Fruit fly (Drosophila melanogaster): ENCODE data around the gene r-cup.

Gene r-cup

DNA sequence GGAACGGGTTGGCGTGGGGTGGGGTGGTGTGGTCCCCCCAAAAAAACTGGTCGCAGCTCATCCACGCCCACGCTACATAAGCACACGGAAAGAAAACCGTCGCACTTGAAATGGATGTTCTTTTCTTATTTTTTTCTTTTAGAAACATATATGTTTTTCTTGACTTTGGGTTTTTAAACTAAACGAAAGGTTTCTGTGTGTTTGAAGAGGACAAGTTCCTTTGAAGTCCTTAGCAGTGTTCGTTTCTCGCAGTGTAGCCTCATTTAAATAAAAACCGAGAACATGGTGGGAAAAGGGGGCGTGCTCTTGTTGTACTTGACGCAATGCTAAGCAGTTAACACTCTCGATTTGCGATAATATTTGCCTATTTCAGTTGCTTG is 48.6 kb upstream of the r-cup start (continued):
- TF ChIP-seq CG3919 (GFP tag; optimal IDR thresholded peaks at IDR 0.05), result peak; percentile 66
- peak; percentile 31 for TF ChIP-seq vri (GFP tag; optimal IDR thresholded peaks at IDR 0.05)
- TF ChIP-seq salr (GFP tag; optimal IDR thresholded peaks at IDR 0.05), result peak; percentile 11 to 26
- peak; percentile 47 for TF ChIP-seq dsx (GFP tag; optimal IDR thresholded peaks at IDR 0.05; ENCODE audit: poor library complexity, severe bottlenecking)
- TF ChIP-seq Lpt (GFP tag; optimal IDR thresholded peaks at IDR 0.05), result peak; percentile 76
- TF ChIP-seq pdm3 (GFP tag; optimal IDR thresholded peaks at IDR 0.05), result peak; percentile 68
- TF ChIP-seq Met (GFP tag; optimal IDR thresholded peaks at IDR 0.05), result peak; percentile 78
- TF ChIP-seq CG11294 (GFP tag; IDR thresholded peaks at IDR 0.05), result peak; percentile 63
- TF ChIP-seq Gug (GFP tag; IDR thresholded peaks at IDR 0.05), result peak; percentile 57
- peak; percentile 61 for TF ChIP-seq CG10631 (GFP tag; optimal IDR thresholded peaks at IDR 0.05)
- TF ChIP-seq fd85E (GFP tag; optimal IDR thresholded peaks at IDR 0.05), result no peak
- TF ChIP-seq CG8632 (GFP tag; optimal IDR thresholded peaks at IDR 0.05), result peak; percentile 32
- TF ChIP-seq Ets96B (tag; optimal IDR thresholded peaks at IDR 0.05), result peak; percentile 47

DNA sequence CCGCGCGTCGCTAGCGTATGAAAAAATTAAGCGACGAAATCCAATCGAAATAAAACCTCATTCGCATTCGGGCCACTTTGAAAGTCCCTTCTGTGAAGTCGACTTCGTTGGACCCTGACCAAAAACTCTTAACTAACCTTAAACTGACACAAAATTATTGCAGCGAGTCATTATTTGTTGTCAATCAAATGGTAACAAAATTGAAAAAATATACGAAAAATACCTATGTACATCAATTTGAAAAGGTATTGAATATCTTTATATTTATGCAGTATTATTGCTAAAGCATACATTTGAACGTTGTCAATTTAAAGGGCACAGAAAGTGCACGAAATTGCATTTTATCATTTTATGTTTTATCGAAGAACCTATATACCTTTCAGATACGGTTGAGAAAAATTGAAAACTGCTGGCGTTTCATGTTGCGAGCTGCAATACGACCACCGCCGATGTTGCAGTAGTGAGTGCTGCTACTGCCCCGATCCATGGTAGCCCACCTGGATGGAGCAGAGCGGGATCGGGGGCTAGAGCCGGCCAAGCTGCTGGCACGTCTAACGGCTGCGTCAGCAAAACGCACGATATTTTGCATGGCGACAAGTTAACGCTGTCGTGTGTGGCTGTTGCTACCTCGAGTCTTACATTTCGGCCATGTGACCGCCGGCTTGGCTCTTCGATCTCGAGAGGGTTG is 48.1 kb upstream of the r-cup start:
- peak; percentile 42 for TF ChIP-seq CG10631 (GFP tag; optimal IDR thresholded peaks at IDR 0.05)
- 0 out of 2 replicates have a peak, but pooled peaks have one; percentile 21 for TF ChIP-seq Gug (GFP tag; IDR thresholded peaks at IDR 0.05)
- TF ChIP-seq CG4318 (GFP tag; optimal IDR thresholded peaks at IDR 0.05), result peak; percentile 75
- peak; percentile 65 for TF ChIP-seq svp (GFP tag)
- TF ChIP-seq esn (GFP tag; optimal IDR thresholded peaks at IDR 0.05), result peak; percentile 55
- TF ChIP-seq CG8632 (GFP tag; optimal IDR thresholded peaks at IDR 0.05), result peak; percentile 47
- peak; percentile 89 for TF ChIP-seq CG32006 (GFP tag; optimal IDR thresholded peaks at IDR 0.05)
- TF ChIP-seq spab (GFP tag; optimal IDR thresholded peaks at IDR 0.05), result no peak
- peak; percentile 8 for TF ChIP-seq CG7368 (GFP tag; optimal IDR thresholded peaks at IDR 0.05)
- TF ChIP-seq Met (GFP tag; optimal IDR thresholded peaks at IDR 0.05), result peak; percentile 64
- TF ChIP-seq Eip75B (GFP tag; optimal IDR thresholded peaks at IDR 0.05), result peak; percentile 9
- peak; percentile 62 for TF ChIP-seq achi (GFP tag; optimal IDR thresholded peaks at IDR 0.05)
- TF ChIP-seq CG3919 (GFP tag; optimal IDR thresholded peaks at IDR 0.05), result peak; percentile 53
- peak; percentile 18 for TF ChIP-seq CG8319 (GFP tag; optimal IDR thresholded peaks at IDR 0.05)
- peak; percentile 46; the same call in 1 of the 3 replicates for TF ChIP-seq eg (GFP tag; IDR thresholded peaks at IDR 0.05)
- TF ChIP-seq Hr38 (GFP tag; optimal IDR thresholded peaks at IDR 0.05), result no peak
- peak; percentile 79 for TF ChIP-seq Hr4 (GFP tag; optimal IDR thresholded peaks at IDR 0.05)
- peak; percentile 93 for TF ChIP-seq Eip78C (GFP tag)
- TF ChIP-seq CG3032 (tag; optimal IDR thresholded peaks at IDR 0.05), result peak; percentile 42
- TF ChIP-seq CG6808 (GFP tag; optimal IDR thresholded peaks at IDR 0.05), result no peak
- TF ChIP-seq net (GFP tag; optimal IDR thresholded peaks at IDR 0.05), result peak; percentile 29
- peak; percentile 24 for TF ChIP-seq cyc (GFP tag; optimal IDR thresholded peaks at IDR 0.05)
- peak; percentile 53 for TF ChIP-seq Ets21C (GFP tag; optimal IDR thresholded peaks at IDR 0.05)
- peak; percentile 68 for TF ChIP-seq CG6276 (GFP tag; optimal IDR thresholded peaks at IDR 0.05)
- peak; percentile 56 for TF ChIP-seq acj6 (GFP tag; optimal IDR thresholded peaks at IDR 0.05)
- TF ChIP-seq topi (GFP tag; optimal IDR thresholded peaks at IDR 0.05), result peak; percentile 47
- TF ChIP-seq Eip93F (GFP tag; optimal IDR thresholded peaks at IDR 0.05), result no peak
- TF ChIP-seq Blimp-1 (GFP tag; optimal IDR thresholded peaks at IDR 0.05), result no peak
- peak; percentile 49 for TF ChIP-seq CG34406 (GFP tag; optimal IDR thresholded peaks at IDR 0.05)
- TF ChIP-seq CG11762 (GFP tag; optimal IDR thresholded peaks at IDR 0.05; ENCODE audit: insufficient read depth), result peak; percentile 20
- peak; percentile 66 for TF ChIP-seq OdsH (GFP tag; optimal IDR thresholded peaks at IDR 0.05)
- TF ChIP-seq Hr39 (GFP tag; optimal IDR thresholded peaks at IDR 0.05), result peak; percentile 67
- no peak for TF ChIP-seq CG11902 (GFP tag; optimal IDR thresholded peaks at IDR 0.05)
- peak; percentile 47 for TF ChIP-seq CG6792 (GFP tag; optimal IDR thresholded peaks at IDR 0.05)
- TF ChIP-seq Sox14 (GFP tag; optimal IDR thresholded peaks at IDR 0.05), result peak; percentile 60
- no peak for TF ChIP-seq CG1621 (tag; optimal IDR thresholded peaks at IDR 0.05)
- peak; percentile 63 for TF ChIP-seq lz (GFP tag; optimal IDR thresholded peaks at IDR 0.05)
- TF ChIP-seq dsx (GFP tag; optimal IDR thresholded peaks at IDR 0.05; ENCODE audit: poor library complexity, severe bottlenecking), result no peak
- no peak for TF ChIP-seq fkh (GFP tag; optimal IDR thresholded peaks at IDR 0.05)
- peak; percentile 23 for TF ChIP-seq Lpt (GFP tag; optimal IDR thresholded peaks at IDR 0.05)
- TF ChIP-seq CG8119 (GFP tag; IDR thresholded peaks at IDR 0.05), result peak; percentile 73
- TF ChIP-seq CG11294 (GFP tag; IDR thresholded peaks at IDR 0.05), result no peak
- peak; percentile 67 for TF ChIP-seq pdm3 (GFP tag; optimal IDR thresholded peaks at IDR 0.05)
- peak; percentile 17 for TF ChIP-seq Sox15 (GFP tag; optimal IDR thresholded peaks at IDR 0.05)

All from whole organism, prepupa.